Worm (Caenorhabditis elegans): ENCODE results near the gene tbcc-1.

- no peak for TF ChIP-seq lsy-2 (tag; optimal IDR thresholded peaks at IDR 0.05)
- no peak for TF ChIP-seq dpl-1 (GFP tag; optimal IDR thresholded peaks at IDR 0.05)
- TF ChIP-seq hlh-30 (tag; optimal IDR thresholded peaks at IDR 0.05; ENCODE audit: insufficient read depth): no peak
- TF ChIP-seq aly-2 (tag; optimal IDR thresholded peaks at IDR 0.05): no peak
- TF ChIP-seq lin-15B (tag; optimal IDR thresholded peaks at IDR 0.05): no peak
- TF ChIP-seq R02D3.7 (tag; optimal IDR thresholded peaks at IDR 0.05): no peak
- no peak for TF ChIP-seq skn-1 (tag; optimal IDR thresholded peaks at IDR 0.05)
- TF ChIP-seq fos-1 (tag; optimal IDR thresholded peaks at IDR 0.05): no peak
- no peak for TF ChIP-seq lin-39 (tag; optimal IDR thresholded peaks at IDR 0.05)
- TF ChIP-seq ctbp-1 (GFP tag; IDR thresholded peaks at IDR 0.05): no peak
- no peak for TF ChIP-seq unc-62 (GFP tag; optimal IDR thresholded peaks at IDR 0.05 in 1 of 2)
- TF ChIP-seq unc-62 (tag; optimal IDR thresholded peaks at IDR 0.05): no peak
- TF ChIP-seq nhr-237 (tag; optimal IDR thresholded peaks at IDR 0.05): no peak
Measured at ce11 chrIII:2801800-2802515, 13.7 kb downstream of the tbcc-1 start, which contains the start of the genes twk-45 and Y71H2AM.25.

Measured in whole organism, L4 larva.